Fruit fly (Drosophila melanogaster): Measurements from ENCODE around the gene Las.

Gene Las

dm6 chr3L:20447957-20448356, 15.8 kb upstream of the Las start (continued):
- no peak for TF ChIP-seq Dad (GFP tag; optimal IDR thresholded peaks at IDR 0.05)
- no peak for TF ChIP-seq shn (GFP tag; optimal IDR thresholded peaks at IDR 0.05)
- TF ChIP-seq NfI (GFP tag; optimal IDR thresholded peaks at IDR 0.05) = peak; percentile 45
- peak; percentile 9 for TF ChIP-seq CG7271 (tag; optimal IDR thresholded peaks at IDR 0.05)
- no peak for TF ChIP-seq BEAF-32 (GFP tag; optimal IDR thresholded peaks at IDR 0.05)
- peak; percentile 50 for TF ChIP-seq ac (GFP tag; optimal IDR thresholded peaks at IDR 0.05)
- TF ChIP-seq sc (optimal IDR thresholded peaks at IDR 0.05) = no peak
- no peak for TF ChIP-seq sc (GFP tag; optimal IDR thresholded peaks at IDR 0.05)
- TF ChIP-seq CG11085 (GFP tag; IDR thresholded peaks at IDR 0.05) = no peak
- peak; percentile 29 for TF ChIP-seq CG9817 (tag; optimal IDR thresholded peaks at IDR 0.05)
- no peak for TF ChIP-seq CG8388 (GFP tag; optimal IDR thresholded peaks at IDR 0.05)
- TF ChIP-seq CG12071 (GFP tag; optimal IDR thresholded peaks at IDR 0.05) = peak; percentile 67
- TF ChIP-seq CG15011 (GFP tag; optimal IDR thresholded peaks at IDR 0.05) = no peak
- no peak for TF ChIP-seq Gug (GFP tag; IDR thresholded peaks at IDR 0.05)
- TF ChIP-seq CG17829 (tag; optimal IDR thresholded peaks at IDR 0.05) = no peak
- TF ChIP-seq fd64A (GFP tag; optimal IDR thresholded peaks at IDR 0.05) = peak; percentile 1
- TF ChIP-seq CG2116 (GFP tag; optimal IDR thresholded peaks at IDR 0.05) = no peak
- no peak for TF ChIP-seq trem (tag; optimal IDR thresholded peaks at IDR 0.05)
- no peak for TF ChIP-seq ash1 (GFP tag; optimal IDR thresholded peaks at IDR 0.05)
- no peak for TF ChIP-seq vnd (GFP tag; IDR thresholded peaks at IDR 0.05; ENCODE audit: partially characterized antibody)
- no peak for TF ChIP-seq CG4820 (GFP tag; optimal IDR thresholded peaks at IDR 0.05)
- no peak for TF ChIP-seq CG11398 (GFP tag; optimal IDR thresholded peaks at IDR 0.05)
- no peak for TF ChIP-seq eyg (GFP tag; optimal IDR thresholded peaks at IDR 0.05)
- no peak for TF ChIP-seq CG9932 (GFP tag; IDR thresholded peaks at IDR 0.05)
- no peak for TF ChIP-seq pho (GFP tag; optimal IDR thresholded peaks at IDR 0.05)
- no peak for TF ChIP-seq zen2 (GFP tag; IDR thresholded peaks at IDR 0.05; ENCODE audit: partially characterized antibody)
- peak; percentile 77 for TF ChIP-seq Med (GFP tag)
- no peak for TF ChIP-seq Nf-YA (GFP tag; IDR thresholded peaks at IDR 0.05)
- TF ChIP-seq CG4854 (GFP tag; optimal IDR thresholded peaks at IDR 0.05) = no peak
- TF ChIP-seq ems (GFP tag; optimal IDR thresholded peaks at IDR 0.05) = no peak
- TF ChIP-seq phol (tag; optimal IDR thresholded peaks at IDR 0.05) = no peak
- no peak for TF ChIP-seq trh (GFP tag; optimal IDR thresholded peaks at IDR 0.05)
- TF ChIP-seq Stat92E (GFP tag; optimal IDR thresholded peaks at IDR 0.05) = peak in 1 of 3 experiments; percentile 38
- TF ChIP-seq CG8089 (GFP tag; optimal IDR thresholded peaks at IDR 0.05) = no peak
- TF ChIP-seq Antp (GFP tag; optimal IDR thresholded peaks at IDR 0.05) = no peak
- TF ChIP-seq fu2 (GFP tag; optimal IDR thresholded peaks at IDR 0.05) = no peak
- no peak for TF ChIP-seq twi (tag; optimal IDR thresholded peaks at IDR 0.05)
- no peak for TF ChIP-seq CG3163 (GFP tag; optimal IDR thresholded peaks at IDR 0.05)
- TF ChIP-seq HmgD (GFP tag; optimal IDR thresholded peaks at IDR 0.05) = no peak
- TF ChIP-seq crp (GFP tag; optimal IDR thresholded peaks at IDR 0.05) = no peak
- no peak for TF ChIP-seq hth (optimal IDR thresholded peaks at IDR 0.05)
- no peak for TF ChIP-seq lola (GFP tag; optimal IDR thresholded peaks at IDR 0.05)
- TF ChIP-seq CG10959 (GFP tag; IDR thresholded peaks at IDR 0.05) = no peak
- TF ChIP-seq dimm (GFP tag; IDR thresholded peaks at IDR 0.05) = no peak
- no peak for TF ChIP-seq dmrt99B (tag; optimal IDR thresholded peaks at IDR 0.05)
- peak; percentile 52 for TF ChIP-seq CG18599 (GFP tag; optimal IDR thresholded peaks at IDR 0.05)
- no peak for TF ChIP-seq jing (GFP tag; optimal IDR thresholded peaks at IDR 0.05)
- no peak for TF ChIP-seq NFAT (GFP tag; IDR thresholded peaks at IDR 0.05)
- TF ChIP-seq CG17802 (tag; optimal IDR thresholded peaks at IDR 0.05) = no peak
- peak; percentile 6 for TF ChIP-seq CG2712 (tag; optimal IDR thresholded peaks at IDR 0.05)
- no peak for TF ChIP-seq Rx (GFP tag; IDR thresholded peaks at IDR 0.05)
- no peak for TF ChIP-seq sd (tag; optimal IDR thresholded peaks at IDR 0.05)

All from whole organism, embryonic.